Worm (Caenorhabditis elegans) whole organism, L1 larva: Measurements from ENCODE around the gene srh-290.

Source experiments
- C04F5.9 ChIP-seq: sonication (generic microtip); optimal IDR thresholded peaks from 2 replicates; lab custom pipeline; 2016; ENCODE audit warnings: missing genetic modification characterization, missing compliant biosample characterization
- aha-1 ChIP-seq: fragments of 150-350 bp; optimal IDR thresholded peaks from 2 replicates; lab custom pipeline; 2014; ENCODE audit warnings: missing biosample characterization, missing genetic modification characterization
- alr-1 ChIP-seq: fragments of 200-800 bp; sonication (Bioruptor generic); optimal IDR thresholded peaks from 2 replicates; lab custom pipeline; 2018; ENCODE audit warnings: borderline replicate concordance, mild to moderate bottlenecking, missing genetic modification characterization, missing compliant biosample characterization
- aly-2 ChIP-seq: fragments of 150-350 bp; optimal IDR thresholded peaks from 2 replicates; lab custom pipeline; 2014; ENCODE audit warnings: missing biosample characterization, missing genetic modification characterization
- ceh-82 ChIP-seq, 3 experiments: fragments of 150-350 bp in 1 of 3; sonication (generic microtip) in 2 of 3; optimal IDR thresholded peaks; 2 replicates each; lab custom pipeline; 2014 to 2017; ENCODE audit warnings: missing biosample characterization in 3 of 3, missing genetic modification characterization in 3 of 3
- ces-1 ChIP-seq: fragments of 150-350 bp; optimal IDR thresholded peaks from 2 replicates; lab custom pipeline; 2014; ENCODE audit warnings: missing biosample characterization, missing genetic modification reagents, missing genetic modification characterization
- efl-3 ChIP-seq: fragments of 200-800 bp; sonication (Bioruptor generic); optimal IDR thresholded peaks from 2 replicates; lab custom pipeline; 2018; ENCODE audit warnings: mild to moderate bottlenecking, missing genetic modification characterization, missing compliant biosample characterization
- ets-5 ChIP-seq: fragments of 200-800 bp; sonication (Bioruptor generic); IDR thresholded peaks from 2 replicates; pipeline ENCODE4 v1.3.6; 2022; ENCODE audit warnings: missing genetic modification characterization, missing compliant biosample characterization
- fkh-10 ChIP-seq: sonication (generic microtip); optimal IDR thresholded peaks from 2 replicates; lab custom pipeline; 2017; ENCODE audit warnings: missing biosample characterization, missing genetic modification reagents, missing genetic modification characterization
- fkh-4 ChIP-seq: sonication (generic microtip); optimal IDR thresholded peaks from 2 replicates; lab custom pipeline; 2016; ENCODE audit warnings: missing compliant biosample characterization, missing genetic modification characterization, borderline replicate concordance
- fkh-8 ChIP-seq: sonication (generic microtip); optimal IDR thresholded peaks from 2 replicates; lab custom pipeline; 2016; ENCODE audit warnings: mild to moderate bottlenecking, missing genetic modification characterization, missing compliant biosample characterization
- grh-1 ChIP-seq: fragments of 200-800 bp; sonication (Bioruptor generic); IDR thresholded peaks from 2 replicates; pipeline ENCODE4 v1.3.6; 2022; ENCODE audit warnings: missing genetic modification reagents, missing genetic modification characterization, missing compliant biosample characterization
- hlh-17 ChIP-seq: fragments of 200-800 bp; sonication (Bioruptor generic); optimal IDR thresholded peaks from 2 replicates; lab custom pipeline; 2018; ENCODE audit warnings: missing genetic modification characterization, mild to moderate bottlenecking, missing compliant biosample characterization, moderate library complexity, borderline replicate concordance
- hpl-2 ChIP-seq: fragments of 150-350 bp; optimal IDR thresholded peaks from 2 replicates; lab custom pipeline; 2014; ENCODE audit warnings: missing biosample characterization, missing genetic modification reagents, missing genetic modification characterization
- irx-1 ChIP-seq: sonication (generic microtip); optimal IDR thresholded peaks from 2 replicates; lab custom pipeline; 2016; ENCODE audit warnings: missing genetic modification characterization, missing compliant biosample characterization
- lin-14 ChIP-seq: fragments of 200-800 bp; sonication (Bioruptor generic); optimal IDR thresholded peaks from 2 replicates; lab custom pipeline; 2018; ENCODE audit warnings: mild to moderate bottlenecking, missing genetic modification characterization, moderate library complexity, missing compliant biosample characterization
- lir-3 ChIP-seq: sonication (generic microtip); optimal IDR thresholded peaks from 2 replicates; lab custom pipeline; 2016; ENCODE audit warnings: mild to moderate bottlenecking, missing genetic modification characterization, moderate library complexity, missing compliant biosample characterization; ENCODE audit not compliant: poor library complexity
- nhr-20 ChIP-seq: sonication (generic microtip); optimal IDR thresholded peaks from 2 replicates; lab custom pipeline; 2016; ENCODE audit warnings: mild to moderate bottlenecking, missing genetic modification characterization, missing compliant biosample characterization
- nhr-28 ChIP-seq: fragments of 150-350 bp; optimal IDR thresholded peaks from 2 replicates; lab custom pipeline; 2014; ENCODE audit warnings: missing biosample characterization, missing genetic modification characterization
- nhr-71 ChIP-seq: sonication (generic microtip); optimal IDR thresholded peaks from 2 replicates; lab custom pipeline; 2016; ENCODE audit warnings: mild to moderate bottlenecking, missing genetic modification characterization, moderate library complexity, missing compliant biosample characterization
- nhr-77 ChIP-seq: fragments of 150-350 bp; optimal IDR thresholded peaks from 2 replicates; lab custom pipeline; 2014; ENCODE audit warnings: missing biosample characterization, missing genetic modification characterization
- nhr-90 ChIP-seq: sonication (generic microtip); optimal IDR thresholded peaks from 2 replicates; lab custom pipeline; 2016; ENCODE audit warnings: mild to moderate bottlenecking, missing genetic modification characterization, missing compliant biosample characterization; ENCODE audit not compliant: poor library complexity
- pag-3 ChIP-seq: sonication (generic microtip); optimal IDR thresholded peaks from 2 replicates; lab custom pipeline; 2017; ENCODE audit warnings: missing genetic modification characterization, mild to moderate bottlenecking, missing compliant biosample characterization, antibody characterized with exemption, borderline replicate concordance; ENCODE audit not compliant: insufficient read depth
- pqm-1 ChIP-seq: sonication (generic microtip); optimal IDR thresholded peaks from 3 replicates; lab custom pipeline; 2017; ENCODE audit warnings: missing biosample characterization, missing genetic modification characterization
- rnt-1 ChIP-seq: sonication (generic microtip); optimal IDR thresholded peaks from 2 replicates; lab custom pipeline; 2016; ENCODE audit warnings: mild to moderate bottlenecking, missing genetic modification characterization, moderate library complexity, missing compliant biosample characterization
- skn-1 ChIP-seq: fragments of 150-350 bp; optimal IDR thresholded peaks from 2 replicates; lab custom pipeline; 2014; ENCODE audit warnings: missing biosample characterization, missing genetic modification characterization
- sox-4 ChIP-seq: sonication (generic microtip); optimal IDR thresholded peaks from 2 replicates; lab custom pipeline; 2016; ENCODE audit warnings: missing genetic modification characterization, missing compliant biosample characterization
- sptf-1 ChIP-seq: fragments of 150-350 bp; optimal IDR thresholded peaks from 2 replicates; lab custom pipeline; 2014; ENCODE audit warnings: missing biosample characterization, missing genetic modification characterization
- tbx-2 ChIP-seq: sonication (generic microtip); optimal IDR thresholded peaks from 2 replicates; lab custom pipeline; 2016; ENCODE audit warnings: missing genetic modification characterization, missing compliant biosample characterization
- tlp-1 ChIP-seq: fragments of 150-350 bp; optimal IDR thresholded peaks from 2 replicates; lab custom pipeline; 2014; ENCODE audit warnings: missing biosample characterization, missing genetic modification characterization
- unc-130 ChIP-seq: fragments of 150-350 bp; optimal IDR thresholded peaks from 2 replicates; lab custom pipeline; 2017; ENCODE audit warnings: missing biosample characterization, missing genetic modification characterization, inconsistent platforms
- unc-62 ChIP-seq: fragments of 150-350 bp; optimal IDR thresholded peaks from 2 replicates; lab custom pipeline; 2014; ENCODE audit warnings: missing biosample characterization, missing genetic modification reagents, missing genetic modification characterization
- unc-86 ChIP-seq: sonication (generic microtip); optimal IDR thresholded peaks from 2 replicates; lab custom pipeline; 2016; ENCODE audit warnings: missing genetic modification characterization, missing compliant biosample characterization
- xbp-1 ChIP-seq: sonication (generic microtip); optimal IDR thresholded peaks from 2 replicates; lab custom pipeline; 2016; ENCODE audit warnings: missing genetic modification characterization, missing compliant biosample characterization
- zip-4 ChIP-seq: fragments of 200-800 bp; sonication (Bioruptor generic); optimal IDR thresholded peaks from 2 replicates; lab custom pipeline; 2018; ENCODE audit warnings: mild to moderate bottlenecking, missing genetic modification characterization, moderate library complexity, missing compliant biosample characterization
- ztf-11 ChIP-seq, 2 experiments: sonication (generic microtip); optimal IDR thresholded peaks; 2 replicates each; lab custom pipeline; 2016 to 2017; ENCODE audit warnings: missing genetic modification characterization in 2 of 2, missing biosample characterization in 1 of 2, missing compliant biosample characterization in 1 of 2
- ztf-4 ChIP-seq: fragments of 150-350 bp; optimal IDR thresholded peaks from 2 replicates; lab custom pipeline; 2014; ENCODE audit warnings: missing biosample characterization, missing genetic modification characterization

Gene srh-290

ce11 chrV:17780285-17780684 is 10.0 kb upstream of the srh-290 start (continued):
- TF ChIP-seq tlp-1 (no peak), zip-4 (no peak), rnt-1 (no peak), fkh-10 (GFP tag; lab: Kevin White, UChicago) (no peak), ces-1 (GFP tag; lab: Kevin White, UChicago) (no peak), xbp-1 (no peak), unc-62 (GFP tag; lab: Kevin White, UChicago) (no peak), pag-3 (tag; lab: Kevin White, UChicago) (no peak), ztf-11 (tag; optimal IDR thresholded peaks at IDR 0.05; lab: Kevin White, UChicago) (no peak), pqm-1 (tag; lab: Kevin White, UChicago) (no peak), tbx-2 (tag; lab: Kevin White, UChicago) (no peak), ztf-4 (tag; lab: Kevin White, UChicago) (no peak)

DNA sequence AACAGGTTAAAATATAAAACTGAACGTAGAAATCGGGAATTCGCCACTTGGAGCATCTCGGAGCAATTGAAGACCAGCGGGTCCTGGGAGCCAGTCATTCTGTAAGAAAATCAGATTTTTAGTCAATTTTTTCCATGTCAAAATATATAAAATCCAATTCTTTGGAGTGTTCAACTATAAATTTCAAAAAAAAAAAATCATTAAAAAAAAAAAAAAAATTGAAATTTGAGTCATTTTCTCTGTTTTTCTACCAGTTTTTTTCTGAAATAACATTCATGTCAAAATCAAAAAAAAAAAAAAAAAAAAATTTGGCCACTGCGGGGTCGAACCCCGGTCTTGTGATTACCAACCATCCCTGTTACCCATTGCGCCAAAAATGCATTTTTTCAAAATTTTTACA is 6.7 kb upstream of the srh-290 start, which contains the start of gene srab-12:
srab-12 (minus strand) TSS at position 101 of the 400 bp plus-strand sequence.
- TF ChIP-seq nhr-77 (no peak), aha-1 (no peak), hpl-2 (GFP tag; lab: Kevin White, UChicago) (no peak), sox-4 (tag; lab: Kevin White, UChicago) (no peak), ets-5 (GFP tag; lab: Robert Waterston, UW) (no peak), aly-2 (tag; lab: Kevin White, UChicago) (no peak)

DNA sequence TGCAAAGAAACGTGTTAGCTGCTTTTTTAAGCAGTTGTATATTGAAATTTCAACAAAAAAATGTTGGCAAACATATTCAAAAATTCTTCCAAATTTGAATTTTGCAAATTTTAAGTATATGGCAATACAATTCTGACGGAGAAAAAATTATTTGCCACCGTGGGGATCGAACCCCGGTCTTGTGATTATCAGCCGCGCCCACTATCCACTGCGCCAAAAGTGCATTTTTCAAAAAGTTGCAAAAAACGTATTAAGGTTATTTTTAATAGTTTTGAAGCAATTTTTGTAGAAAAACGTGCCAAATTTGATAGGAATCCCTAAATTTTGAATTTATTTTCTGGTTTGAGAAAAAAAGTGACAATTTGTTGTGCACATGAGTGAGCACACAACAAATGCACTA is 5.9 kb upstream of the srh-290 start:
- TF ChIP-seq aha-1 (no peak), zip-4 (no peak), ets-5 (GFP tag; lab: Robert Waterston, UW) (no peak), nhr-20 (tag; lab: Kevin White, UChicago) (no peak), lir-3 (tag; lab: Kevin White, UChicago) (no peak), sptf-1 (no peak), C04F5.9 (tag; lab: Kevin White, UChicago) (no peak), fkh-10 (GFP tag; lab: Kevin White, UChicago) (no peak), lin-14 (no peak), efl-3 (GFP tag; lab: Kevin White, UChicago) (no peak), nhr-71 (tag; lab: Kevin White, UChicago) (no peak), ceh-82 (tag; optimal IDR thresholded peaks at IDR 0.05; lab: Kevin White, UChicago) (no peak), ztf-11 (tag; optimal IDR thresholded peaks at IDR 0.05; lab: Kevin White, UChicago) (no peak), grh-1 (GFP tag; lab: Robert Waterston, UW) (no peak), fkh-8 (tag; lab: Kevin White, UChicago) (no peak), nhr-90 (tag; lab: Kevin White, UChicago) (no peak)
- TF ChIP-seq, all 84 proteins: peak for 0

DNA sequence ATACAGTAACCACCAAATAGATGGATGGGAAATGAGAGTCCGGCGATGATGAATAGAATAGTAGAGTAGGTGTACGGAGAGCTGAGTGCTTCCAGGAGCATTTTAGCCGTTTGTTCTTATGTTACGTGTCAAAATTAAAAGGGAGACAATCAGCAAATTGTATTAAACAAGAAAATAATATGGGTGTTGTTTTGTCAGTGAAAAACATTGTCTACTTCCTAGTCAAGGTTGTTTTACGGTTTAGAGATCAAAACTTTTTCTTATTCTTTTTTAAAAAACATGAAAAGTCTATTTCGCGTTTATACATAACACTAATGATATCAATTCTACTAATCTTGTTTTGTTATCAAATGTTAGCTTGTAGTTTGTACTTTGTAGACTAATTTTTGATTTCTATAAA is 3.7 kb downstream of the srh-290 start, which contains the start of gene srh-289:
srh-289 (minus strand) TSS at position 101 of the 400 bp plus-strand sequence.
- TF ChIP-seq alr-1 (tag; lab: Kevin White, UChicago) (no peak), unc-130 (no peak), fkh-4 (tag; lab: Kevin White, UChicago) (no peak), lin-14 (no peak), nhr-71 (tag; lab: Kevin White, UChicago) (no peak), zip-4 (no peak), nhr-28 (tag; lab: Kevin White, UChicago) (no peak)

DNA sequence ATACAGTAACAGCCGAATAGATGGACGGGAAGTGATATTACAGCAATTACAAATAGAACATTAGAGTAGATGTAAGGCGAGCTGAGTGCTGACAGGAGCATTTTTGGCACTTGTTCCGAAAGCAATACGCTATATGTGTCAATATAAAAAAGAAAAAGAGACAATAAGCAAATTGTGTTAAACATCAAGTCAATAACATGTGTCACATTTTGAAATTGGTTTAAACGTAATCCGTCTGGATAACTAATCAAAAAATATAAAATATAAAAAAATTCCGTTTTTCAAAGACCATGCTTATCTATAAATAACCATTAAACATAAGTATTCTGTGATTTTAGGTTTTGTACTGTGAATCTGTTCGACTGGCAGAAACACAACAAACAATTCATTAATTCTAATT is 5.4 kb downstream of the srh-290 start, which contains the start of gene srh-288:
srh-288 (minus strand) TSS at position 101 of the 400 bp plus-strand sequence.
- TF ChIP-seq ceh-82 (tag; optimal IDR thresholded peaks at IDR 0.05; lab: Kevin White, UChicago) (no peak), irx-1 (no peak), unc-86 (no peak), aha-1 (no peak), skn-1 (tag; lab: Kevin White, UChicago) (no peak), hlh-17 (GFP tag; lab: Kevin White, UChicago) (no peak), ces-1 (GFP tag; lab: Kevin White, UChicago) (no peak)
